Worm (Caenorhabditis elegans) whole organism, midembryonic: Measurements from ENCODE around the gene H01M10.2.

Experiments
- T22C8.4 ChIP-seq: fragments of 200-800 bp; sonication (Bioruptor generic); IDR thresholded peaks from 2 replicates; pipeline ENCODE4 v1.3.6; 2022; ENCODE audit warnings: missing genetic modification characterization, missing compliant biosample characterization
- flt-1 ChIP-seq: fragments of 200-800 bp; sonication (Bioruptor generic); IDR thresholded peaks from 2 replicates; pipeline ENCODE4 v1.3.6; 2022; ENCODE audit warnings: missing genetic modification characterization, missing compliant biosample characterization
- ref-1 ChIP-seq: fragments of 200-800 bp; sonication (Bioruptor generic); conservative IDR thresholded peaks from 2 replicates; pipeline ENCODE4 v1.3.6; 2022; ENCODE audit warnings: missing genetic modification reagents, missing genetic modification characterization, missing compliant biosample characterization
- ztf-29 ChIP-seq: fragments of 200-800 bp; sonication (Bioruptor generic); IDR thresholded peaks from 2 replicates; pipeline ENCODE4 v1.3.6; 2022; ENCODE audit warnings: missing genetic modification reagents, missing genetic modification characterization, missing compliant biosample characterization

- TF ChIP-seq T22C8.4 (GFP tag; lab: Robert Waterston, UW) (no peak), ref-1 (GFP tag; lab: Robert Waterston, UW) (no peak), ztf-29 (no peak), flt-1 (GFP tag; lab: Robert Waterston, UW) (no peak)
These were observed 7.2 kb upstream of the H01M10.2 start for ce11 chrX:2592670-2593280.
